Worm (Caenorhabditis elegans): Measurements from ENCODE around the gene oga-1.

The oga-1 gene

ce11 chrX:9336227-9336626 is 11.0 kb downstream of the oga-1 start:
- TF ChIP-seq sea-1 (GFP tag; conservative IDR thresholded peaks at IDR 0.05) (no peak), tbx-11 (GFP tag; IDR thresholded peaks at IDR 0.05) (no peak), ama-1 (optimal IDR thresholded peaks at IDR 0.05) (no peak), hmbx-1 (tag; optimal IDR thresholded peaks at IDR 0.05) (no peak)

- TF ChIP-seq hmg-4 (GFP tag; optimal IDR thresholded peaks at IDR 0.05) (no peak), hmbx-1 (tag; optimal IDR thresholded peaks at IDR 0.05) (no peak), tra-4 (tag; optimal IDR thresholded peaks at IDR 0.05) (no peak), flt-1 (GFP tag; IDR thresholded peaks at IDR 0.05) (no peak), aly-1 (tag; optimal IDR thresholded peaks at IDR 0.05) (no peak), F13C5.2 (tag; optimal IDR thresholded peaks at IDR 0.05) (no peak), pes-1 (GFP tag; IDR thresholded peaks at IDR 0.05) (no peak), tbx-37 (GFP tag; conservative IDR thresholded peaks at IDR 0.05) (no peak), B0310.2 (tag; optimal IDR thresholded peaks at IDR 0.05) (no peak), ama-1 (optimal IDR thresholded peaks at IDR 0.05) (no peak), ceh-36 (tag; optimal IDR thresholded peaks at IDR 0.05) (no peak), hnd-1 (tag; optimal IDR thresholded peaks at IDR 0.05) (no peak), ets-7 (tag; optimal IDR thresholded peaks at IDR 0.05) (no peak), sea-1 (GFP tag; conservative IDR thresholded peaks at IDR 0.05) (no peak), ceh-13 (GFP tag; optimal IDR thresholded peaks at IDR 0.05) (no peak)
These were observed 16.5 kb downstream of the oga-1 start, which contains the start of gene T20B5.2 for ce11 chrX:9330721-9331212. Gene T20B5.2 (plus strand): TSS chrX:9331162.

- TF ChIP-seq tbx-11 (GFP tag; IDR thresholded peaks at IDR 0.05) (no peak), sea-1 (GFP tag; conservative IDR thresholded peaks at IDR 0.05) (no peak), ceh-13 (GFP tag; optimal IDR thresholded peaks at IDR 0.05) (no peak), tbx-37 (GFP tag; conservative IDR thresholded peaks at IDR 0.05) (no peak), tra-4 (tag; optimal IDR thresholded peaks at IDR 0.05) (no peak), hnd-1 (tag; optimal IDR thresholded peaks at IDR 0.05) (no peak), B0310.2 (tag; optimal IDR thresholded peaks at IDR 0.05) (no peak), hmbx-1 (tag; optimal IDR thresholded peaks at IDR 0.05) (no peak), flt-1 (GFP tag; IDR thresholded peaks at IDR 0.05) (no peak)
These were observed 22.3 kb downstream of the oga-1 start for ce11 chrX:9324962-9325361.

ce11 chrX:9319080-9319479 is 28.1 kb downstream of the oga-1 start, which contains the start of gene npr-7:
Gene npr-7 (minus strand): TSS chrX:9319180.
- TF ChIP-seq F13C5.2 (tag; optimal IDR thresholded peaks at IDR 0.05) (no peak), hmg-4 (GFP tag; optimal IDR thresholded peaks at IDR 0.05) (no peak), tbx-11 (GFP tag; IDR thresholded peaks at IDR 0.05) (no peak), aly-1 (tag; optimal IDR thresholded peaks at IDR 0.05) (no peak)

- TF ChIP-seq B0310.2 (tag; optimal IDR thresholded peaks at IDR 0.05) (no peak), ets-7 (tag; optimal IDR thresholded peaks at IDR 0.05) (no peak), F13C5.2 (tag; optimal IDR thresholded peaks at IDR 0.05) (no peak), tbx-37 (GFP tag; conservative IDR thresholded peaks at IDR 0.05) (no peak), pes-1 (GFP tag; IDR thresholded peaks at IDR 0.05) (no peak), sea-1 (GFP tag; conservative IDR thresholded peaks at IDR 0.05) (no peak)
These were observed 32.8 kb downstream of the oga-1 start, which contains the start of gene ttr-38 for ce11 chrX:9314397-9314796. Gene ttr-38 (minus strand): TSS chrX:9314497.

ce11 chrX:9311225-9311624 is 36.0 kb downstream of the oga-1 start, which contains the start of gene H29C22.1:
Gene H29C22.1 (minus strand): TSS chrX:9311325.
- TF ChIP-seq hnd-1 (tag; optimal IDR thresholded peaks at IDR 0.05) (no peak), ets-7 (tag; optimal IDR thresholded peaks at IDR 0.05) (no peak), hmbx-1 (tag; optimal IDR thresholded peaks at IDR 0.05) (no peak), scrt-1 (GFP tag; IDR thresholded peaks at IDR 0.05) (no peak)

- TF ChIP-seq ama-1 (optimal IDR thresholded peaks at IDR 0.05) (no peak), ceh-13 (GFP tag; optimal IDR thresholded peaks at IDR 0.05) (no peak), scrt-1 (GFP tag; IDR thresholded peaks at IDR 0.05) (no peak), ets-7 (tag; optimal IDR thresholded peaks at IDR 0.05) (no peak), aly-1 (tag; optimal IDR thresholded peaks at IDR 0.05) (no peak), tbx-37 (GFP tag; conservative IDR thresholded peaks at IDR 0.05) (no peak), hnd-1 (tag; optimal IDR thresholded peaks at IDR 0.05) (no peak), flt-1 (GFP tag; IDR thresholded peaks at IDR 0.05) (no peak), hmbx-1 (tag; optimal IDR thresholded peaks at IDR 0.05) (no peak), F13C5.2 (tag; optimal IDR thresholded peaks at IDR 0.05) (no peak), tbx-11 (GFP tag; IDR thresholded peaks at IDR 0.05) (no peak), hmg-4 (GFP tag; optimal IDR thresholded peaks at IDR 0.05) (no peak), B0310.2 (tag; optimal IDR thresholded peaks at IDR 0.05) (no peak), pes-1 (GFP tag; IDR thresholded peaks at IDR 0.05) (no peak), sea-1 (GFP tag; conservative IDR thresholded peaks at IDR 0.05) (no peak), ceh-36 (tag; optimal IDR thresholded peaks at IDR 0.05) (no peak), tra-4 (tag; optimal IDR thresholded peaks at IDR 0.05) (no peak)
These were observed 43.8 kb downstream of the oga-1 start, which contains the start of gene tmc-2 for ce11 chrX:9303422-9303821. Gene tmc-2 (plus strand): TSS chrX:9303722.

- TF ChIP-seq sea-1 (GFP tag; conservative IDR thresholded peaks at IDR 0.05) (no peak), pes-1 (GFP tag; IDR thresholded peaks at IDR 0.05) (no peak), ceh-36 (tag; optimal IDR thresholded peaks at IDR 0.05) (no peak), hmbx-1 (tag; optimal IDR thresholded peaks at IDR 0.05) (no peak), flt-1 (GFP tag; IDR thresholded peaks at IDR 0.05) (no peak), F13C5.2 (tag; optimal IDR thresholded peaks at IDR 0.05) (no peak), ets-7 (tag; optimal IDR thresholded peaks at IDR 0.05) (no peak), B0310.2 (tag; optimal IDR thresholded peaks at IDR 0.05) (no peak), scrt-1 (GFP tag; IDR thresholded peaks at IDR 0.05) (no peak)
These were observed 44.5 kb downstream of the oga-1 start for ce11 chrX:9302763-9303162.
